Worm (Caenorhabditis elegans): ENCODE measurements around the gene W03C9.8.

ce11 chrII:11914304-11914703, 34.3 kb upstream of the W03C9.8 start, which contains the start of gene ZK930.7:
- no peak for TF ChIP-seq unc-130 (tag; optimal IDR thresholded peaks at IDR 0.05)
- TF ChIP-seq blmp-1 (tag; optimal IDR thresholded peaks at IDR 0.05) = no peak
- TF ChIP-seq nhr-77 (tag; optimal IDR thresholded peaks at IDR 0.05) = no peak
- TF ChIP-seq ama-1 (optimal IDR thresholded peaks at IDR 0.05) = no peak
- no peak for TF ChIP-seq snpc-4 (tag; optimal IDR thresholded peaks at IDR 0.05)
- no peak for TF ChIP-seq nhr-84 (tag; optimal IDR thresholded peaks at IDR 0.05)
- TF ChIP-seq ces-1 (GFP tag; optimal IDR thresholded peaks at IDR 0.05) = no peak
- TF ChIP-seq zip-4 (GFP tag; optimal IDR thresholded peaks at IDR 0.05) = no peak
- TF ChIP-seq elt-2 (tag; optimal IDR thresholded peaks at IDR 0.05) = no peak
- no peak for TF ChIP-seq nhr-12 (tag; optimal IDR thresholded peaks at IDR 0.05)
- no peak for TF ChIP-seq ztf-11 (tag; optimal IDR thresholded peaks at IDR 0.05)
- TF ChIP-seq pqm-1 (tag; optimal IDR thresholded peaks at IDR 0.05) = no peak
- no peak for TF ChIP-seq snu-23 (GFP tag; optimal IDR thresholded peaks at IDR 0.05)

All from whole organism, L1 larva.